Fruit fly (Drosophila melanogaster): ENCODE measurements around the gene CG31407.
A peak's percentile ranks its signal among the peaks of the same experiment; 100 is the strongest.

The CG31407 gene

DNA sequence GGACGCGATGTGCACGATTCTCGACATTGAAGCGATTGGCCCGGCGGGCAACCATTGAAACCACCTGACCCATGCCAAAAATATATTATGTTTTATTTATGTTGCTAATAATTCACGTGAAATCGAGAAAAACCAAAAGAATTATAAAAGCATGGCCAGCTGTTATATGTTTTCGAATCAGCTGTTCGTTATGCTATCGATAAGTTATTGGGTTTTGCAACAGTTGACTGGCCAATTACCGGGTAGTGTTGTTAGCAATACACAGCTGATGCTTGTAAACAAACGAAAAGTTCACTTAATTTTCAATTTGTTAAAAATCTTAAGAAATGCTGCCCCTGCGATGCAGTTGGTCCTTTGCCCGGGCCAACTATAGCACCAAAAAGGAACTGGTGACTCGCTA is 20.4 kb upstream of the CG31407 start, which contains the start of the genes CG11722 and mtTFB2 (continued):
- TF ChIP-seq caup (GFP tag; optimal IDR thresholded peaks at IDR 0.05; ENCODE audit: severe bottlenecking) (no peak), ap (GFP tag; IDR thresholded peaks at IDR 0.05) (no peak), Dfd (GFP tag; optimal IDR thresholded peaks at IDR 0.05) (no peak), HmgD (GFP tag; optimal IDR thresholded peaks at IDR 0.05) (no peak), tup (GFP tag; optimal IDR thresholded peaks at IDR 0.05) (no peak), crp (GFP tag; optimal IDR thresholded peaks at IDR 0.05) (peak; percentile 50 to 95), CG15479 (GFP tag; optimal IDR thresholded peaks at IDR 0.05) (peak; percentile 45), odd (GFP tag; optimal IDR thresholded peaks at IDR 0.05) (no peak), dm (GFP tag; optimal IDR thresholded peaks at IDR 0.05) (no peak), zfh1 (GFP tag; IDR thresholded peaks at IDR 0.05) (no peak), CG15011 (GFP tag; optimal IDR thresholded peaks at IDR 0.05) (no peak), wdn (GFP tag; IDR thresholded peaks at IDR 0.05) (no peak), slp2 (GFP tag; optimal IDR thresholded peaks at IDR 0.05) (no peak), Ravus (GFP tag; IDR thresholded peaks at IDR 0.05) (no peak), Fer1 (GFP tag; optimal IDR thresholded peaks at IDR 0.05) (peak; percentile 36), CG11695 (GFP tag; IDR thresholded peaks at IDR 0.05) (no peak), h (optimal IDR thresholded peaks at IDR 0.05) (no peak), CG34422 (GFP tag; IDR thresholded peaks at IDR 0.05) (peak; percentile 65; the same call in 1 of the 3 replicates), CG7928 (GFP tag; optimal IDR thresholded peaks at IDR 0.05) (no peak), amos (GFP tag; IDR thresholded peaks at IDR 0.05; ENCODE audit: partially characterized antibody) (peak; percentile 52; the same call in 1 of the 2 replicates), Atf6 (GFP tag; IDR thresholded peaks at IDR 0.05) (no peak), CG12659 (GFP tag; optimal IDR thresholded peaks at IDR 0.05) (no peak), gro (GFP tag; optimal IDR thresholded peaks at IDR 0.05) (no peak), gsb (GFP tag; IDR thresholded peaks at IDR 0.05) (no peak), kni (GFP tag; optimal IDR thresholded peaks at IDR 0.05) (no peak), crc (GFP tag; optimal IDR thresholded peaks at IDR 0.05) (no peak), Doc3 (GFP tag; IDR thresholded peaks at IDR 0.05; ENCODE audit: partially characterized antibody) (peak; percentile 47; the same call in 1 of the 3 replicates), Blimp-1 (GFP tag; optimal IDR thresholded peaks at IDR 0.05) (no peak), Deaf1 (tag; optimal IDR thresholded peaks at IDR 0.05) (no peak), CG7987 (GFP tag; optimal IDR thresholded peaks at IDR 0.05) (no peak), CG3281 (GFP tag; optimal IDR thresholded peaks at IDR 0.05) (no peak), CG13287 (GFP tag; IDR thresholded peaks at IDR 0.05; ENCODE audit: partially characterized antibody) (peak; percentile 69), CG18262 (tag; optimal IDR thresholded peaks at IDR 0.05) (no peak), NfI (GFP tag; optimal IDR thresholded peaks at IDR 0.05) (no peak), pum (GFP tag; optimal IDR thresholded peaks at IDR 0.05) (no peak), Xbp1 (GFP tag; optimal IDR thresholded peaks at IDR 0.05) (no peak), ewg (GFP tag; optimal IDR thresholded peaks at IDR 0.05) (no peak), CG15269 (tag; optimal IDR thresholded peaks at IDR 0.05) (no peak), Ets97D (GFP tag; optimal IDR thresholded peaks at IDR 0.05) (no peak), MTF-1 (GFP tag; optimal IDR thresholded peaks at IDR 0.05; ENCODE audit: borderline replicate concordance) (no peak), prd (optimal IDR thresholded peaks at IDR 0.05) (no peak), prd (GFP tag; IDR thresholded peaks at IDR 0.05) (no peak), Sry-δ (GFP tag; optimal IDR thresholded peaks at IDR 0.05) (peak; percentile 29), CG32767 (GFP tag; IDR thresholded peaks at IDR 0.05) (no peak; the same call in 1 of the 2 replicates), CG11093 (GFP tag; IDR thresholded peaks at IDR 0.05) (no peak), vnd (GFP tag; IDR thresholded peaks at IDR 0.05; ENCODE audit: partially characterized antibody) (no peak), bigmax (GFP tag; optimal IDR thresholded peaks at IDR 0.05) (no peak), CG6689 (GFP tag; IDR thresholded peaks at IDR 0.05) (no peak), BEAF-32 (GFP tag; optimal IDR thresholded peaks at IDR 0.05) (peak; percentile 33), ftz-f1 (GFP tag; optimal IDR thresholded peaks at IDR 0.05) (no peak), CG14710 (tag; optimal IDR thresholded peaks at IDR 0.05) (peak; percentile 14)

Measured in whole organism, embryonic.